Worm (Caenorhabditis elegans) whole organism, L3 larva: ENCODE results near the gene F46B3.23.

Experiments used
- ceh-16 ChIP-seq: sonication (generic microtip); optimal IDR thresholded peaks from 2 replicates; lab custom pipeline; 2017; ENCODE audit warnings: missing biosample characterization, missing genetic modification characterization
- nhr-77 ChIP-seq: fragments of 150-350 bp; optimal IDR thresholded peaks from 2 replicates; lab custom pipeline; 2014; ENCODE audit warnings: missing biosample characterization, missing genetic modification characterization

DNA sequence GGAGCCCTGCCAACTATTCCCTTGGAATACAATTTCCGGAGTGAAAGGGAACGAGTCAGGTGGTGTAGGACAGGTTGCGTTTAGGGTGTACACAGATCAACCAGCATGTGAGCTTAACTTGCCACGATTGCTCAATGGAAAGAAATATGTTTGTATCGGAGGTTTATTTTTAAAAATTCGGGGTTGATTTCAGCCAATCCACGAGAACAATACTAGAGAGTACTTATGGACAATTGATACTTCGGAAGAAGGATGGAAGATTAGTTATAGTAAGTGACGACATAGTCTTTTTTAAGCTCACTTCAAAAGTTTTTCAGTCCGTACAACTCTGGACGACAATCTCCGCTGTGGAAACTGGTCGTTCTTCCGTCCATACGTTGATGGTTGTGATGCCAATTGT lies 31.6 kb downstream of the F46B3.23 start:
- TF ChIP-seq nhr-77 (tag; lab: Kevin White, UChicago), result no peak
- no peak for TF ChIP-seq ceh-16 (tag; lab: Kevin White, UChicago)
